Fruit fly (Drosophila melanogaster) whole organism, embryonic: ENCODE data around the gene ATPsyngamma.

Source experiments
- CG10366 ChIP-seq: fragments of 200-800 bp; sonication (Bioruptor generic); IDR thresholded peaks from 2 replicates; pipeline ENCODE4 v1.3.6; 2022; ENCODE audit warnings: missing biosample characterization, missing genetic modification characterization
- CG1602 ChIP-seq: fragments of 200-800 bp; sonication (Bioruptor generic); optimal IDR thresholded peaks from 3 replicates; lab custom pipeline; 2016; ENCODE audit warnings: missing biosample characterization, missing genetic modification characterization
- CG32772 ChIP-seq: fragments of 200-800 bp; sonication (Bioruptor generic); IDR thresholded peaks from 2 replicates; pipeline ENCODE4 v1.3.6; 2022; ENCODE audit warnings: missing biosample characterization, missing genetic modification characterization
- CG9609 ChIP-seq: fragments of 200-800 bp; sonication (Bioruptor generic); optimal IDR thresholded peaks from 3 replicates; lab custom pipeline; 2016; ENCODE audit warnings: missing biosample characterization, missing genetic modification characterization
- CrebB ChIP-seq: fragments of 200-800 bp; sonication (Bioruptor generic); optimal IDR thresholded peaks from 3 replicates; lab custom pipeline; 2018; ENCODE audit warnings: missing biosample characterization, mild to moderate bottlenecking, missing genetic modification characterization
- PHDP ChIP-seq: fragments of 200-800 bp; sonication (Bioruptor generic); optimal IDR thresholded peaks from 3 replicates; lab custom pipeline; 2018; ENCODE audit warnings: missing biosample characterization, mild to moderate bottlenecking, missing genetic modification characterization, moderate library complexity
- Pdp1 ChIP-seq, 2 experiments: fragments of 200-800 bp; sonication (Bioruptor generic); optimal IDR thresholded peaks; 3 replicates each; lab custom pipeline; 2016; ENCODE audit warnings: missing biosample characterization in 2 of 2, missing genetic modification characterization in 2 of 2, mild to moderate bottlenecking in 1 of 2, moderate library complexity in 1 of 2
- ab ChIP-seq: fragments of 200-800 bp; sonication (Bioruptor generic); optimal IDR thresholded peaks from 2 replicates; lab custom pipeline; 2016; ENCODE audit warnings: missing biosample characterization, missing genetic modification characterization
- crol ChIP-seq: fragments of 200-800 bp; sonication (Bioruptor generic); IDR thresholded peaks from 2 replicates; pipeline ENCODE4 v1.3.6; 2022; ENCODE audit warnings: missing biosample characterization, missing genetic modification characterization
- hb ChIP-seq: fragments of 200-800 bp; sonication (Bioruptor generic); IDR thresholded peaks from 3 replicates; pipeline ENCODE4 v1.3.6; 2022; ENCODE audit warnings: missing biosample characterization, missing genetic modification characterization; ENCODE audit not compliant: partially characterized antibody
- prd ChIP-seq, 3 experiments: fragments of >200 bp in 2 of 3; fragments of 200-800 bp in 1 of 3; sonication (Bioruptor generic) in 1 of 3; optimal IDR thresholded peaks in 2 of 3; IDR thresholded peaks in 1 of 3; 2 replicates in 2 of 3; 3 replicates in 1 of 3; pipeline versions ENCODE4 v1.3.6 to Lab custom; 2017 to 2022; ENCODE audit warnings: missing biosample characterization in 1 of 3, missing genetic modification characterization in 1 of 3

DNA sequence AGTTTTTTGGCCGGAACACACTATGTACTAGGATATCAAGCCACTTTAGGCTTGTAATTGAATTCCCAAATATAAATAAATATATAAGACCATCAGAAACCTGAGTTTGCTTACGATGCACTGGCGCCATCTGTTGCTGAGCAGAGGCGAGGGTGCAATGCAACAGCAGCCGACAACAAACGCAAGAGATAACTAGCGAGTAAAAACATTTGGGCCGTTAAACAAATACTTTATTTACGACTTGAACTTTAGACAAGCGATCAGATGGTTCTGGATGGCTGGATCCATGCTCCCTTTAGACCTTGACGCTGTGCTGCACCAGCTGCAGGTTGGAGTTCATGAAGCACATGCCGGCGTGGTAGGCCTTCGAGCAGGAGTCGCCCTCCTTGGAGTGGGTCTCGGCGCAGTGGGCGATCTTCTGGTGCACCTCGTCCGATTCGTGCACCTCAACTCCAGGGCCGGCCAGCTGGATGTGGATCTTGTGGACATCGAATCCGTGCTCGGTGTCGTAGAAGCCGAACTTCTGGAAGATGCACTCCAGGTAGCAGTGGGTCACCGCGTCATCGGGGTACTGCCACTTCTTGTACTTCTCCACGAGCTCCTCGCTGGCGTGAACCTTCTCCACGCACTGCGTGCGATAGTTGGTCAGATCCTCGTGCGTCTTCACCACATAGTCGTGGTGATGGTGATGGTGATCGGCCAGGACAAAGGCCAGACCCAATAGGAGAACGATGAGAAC, 32.8 kb downstream of the ATPsyngamma start:
- TF ChIP-seq CG9609 (GFP tag; lab: Kevin White, UChicago) (no peak), Pdp1 (GFP tag; optimal IDR thresholded peaks at IDR 0.05; lab: Kevin White, UChicago) (no peak), prd (optimal IDR thresholded peaks at IDR 0.05; lab: Kevin White, UChicago) (no peak), prd (GFP tag; IDR thresholded peaks at IDR 0.05; lab: Robert Waterston, UW) (no peak), ab (GFP tag; lab: Kevin White, UChicago) (no peak), CG32772 (no peak), PHDP (tag; lab: Kevin White, UChicago) (no peak), crol (no peak), hb (GFP tag; lab: Robert Waterston, UW) (no peak), CG1602 (GFP tag; lab: Kevin White, UChicago) (no peak), CG10366 (no peak), CrebB (tag; lab: Kevin White, UChicago) (no peak)
